Fruit fly (Drosophila melanogaster) whole organism, embryonic: ENCODE measurements around the gene CG42263.

Experiments used
- Atf3 ChIP-seq: fragments of 200-800 bp; sonication (Bioruptor generic); optimal IDR thresholded peaks from 3 replicates; lab custom pipeline; 2016; ENCODE audit warnings: missing biosample characterization, missing genetic modification characterization
- B-H1 ChIP-seq: fragments of 200-800 bp; sonication (Bioruptor generic); IDR thresholded peaks from 3 replicates; pipeline ENCODE4 v1.3.6; 2022; ENCODE audit warnings: missing biosample characterization, missing genetic modification characterization
- CG11560 ChIP-seq: fragments of 200-800 bp; sonication (Bioruptor generic); IDR thresholded peaks from 3 replicates; pipeline ENCODE4 v1.3.6; 2022; ENCODE audit warnings: missing biosample characterization, missing genetic modification characterization
- CG11696 ChIP-seq: fragments of 200-800 bp; sonication (Bioruptor generic); IDR thresholded peaks from 2 replicates; pipeline ENCODE4 v1.3.6; 2022; ENCODE audit warnings: missing biosample characterization, missing genetic modification characterization
- CG12071 ChIP-seq: fragments of 200-800 bp; sonication (Bioruptor generic); optimal IDR thresholded peaks from 3 replicates; lab custom pipeline; 2018; ENCODE audit warnings: missing biosample characterization, mild to moderate bottlenecking, missing genetic modification characterization
- CG12155 ChIP-seq: fragments of 200-800 bp; sonication (Bioruptor generic); optimal IDR thresholded peaks from 3 replicates; lab custom pipeline; 2016; ENCODE audit warnings: missing biosample characterization, missing genetic modification characterization
- CG12219 ChIP-seq: fragments of 200-800 bp; sonication (Bioruptor generic); optimal IDR thresholded peaks from 3 replicates; lab custom pipeline; 2018; ENCODE audit warnings: missing biosample characterization, mild to moderate bottlenecking, missing genetic modification characterization
- CG12391 ChIP-seq: fragments of 200-800 bp; sonication (Bioruptor generic); optimal IDR thresholded peaks from 3 replicates; lab custom pipeline; 2018; ENCODE audit warnings: missing biosample characterization, mild to moderate bottlenecking, missing genetic modification characterization, moderate library complexity
- CG12744 ChIP-seq: fragments of 200-800 bp; sonication (Bioruptor generic); optimal IDR thresholded peaks from 2 replicates; lab custom pipeline; 2016; ENCODE audit warnings: missing biosample characterization, missing genetic modification characterization
- CG13424 ChIP-seq: fragments of 200-800 bp; sonication (Bioruptor generic); optimal IDR thresholded peaks from 2 replicates; lab custom pipeline; 2019; ENCODE audit warnings: missing biosample characterization, mild to moderate bottlenecking, missing genetic modification characterization, moderate library complexity
- CG15601 ChIP-seq: fragments of 200-800 bp; sonication (Bioruptor generic); optimal IDR thresholded peaks from 3 replicates; lab custom pipeline; 2019; ENCODE audit warnings: missing biosample characterization, mild to moderate bottlenecking, missing genetic modification characterization, moderate library complexity
- CG1603 ChIP-seq: fragments of 200-800 bp; sonication (Bioruptor generic); optimal IDR thresholded peaks from 2 replicates; lab custom pipeline; 2019; ENCODE audit warnings: missing biosample characterization, mild to moderate bottlenecking, missing genetic modification characterization, moderate library complexity
- CG16779 ChIP-seq: fragments of 200-800 bp; sonication (Bioruptor generic); IDR thresholded peaks from 2 replicates; pipeline ENCODE4 v1.3.6; 2022; ENCODE audit warnings: missing biosample characterization, missing genetic modification characterization
- CG16815 ChIP-seq: fragments of 200-800 bp; sonication (Bioruptor generic); optimal IDR thresholded peaks from 3 replicates; lab custom pipeline; 2017; ENCODE audit warnings: missing biosample characterization, mild to moderate bottlenecking, missing genetic modification characterization
- CG2875 ChIP-seq: fragments of 200-800 bp; sonication (Bioruptor generic); optimal IDR thresholded peaks from 2 replicates; lab custom pipeline; 2017; ENCODE audit warnings: missing biosample characterization, mild to moderate bottlenecking, missing genetic modification characterization, missing genetic modification reagents
- CG2889 ChIP-seq: fragments of 200-800 bp; sonication (Bioruptor generic); IDR thresholded peaks from 3 replicates; pipeline ENCODE4 v1.3.6; 2022; ENCODE audit warnings: missing biosample characterization, missing genetic modification characterization
- CG34422 ChIP-seq: fragments of 200-800 bp; sonication (Bioruptor generic); IDR thresholded peaks from 3 replicates; pipeline ENCODE4 v1.3.6; 2022; ENCODE audit warnings: missing biosample characterization, missing genetic modification characterization
- CG4404 ChIP-seq: fragments of 200-800 bp; sonication (Bioruptor generic); IDR thresholded peaks from 2 replicates; pipeline ENCODE4 v1.3.6; 2022; ENCODE audit warnings: missing biosample characterization, missing genetic modification characterization
- CG4820 ChIP-seq: fragments of 200-800 bp; sonication (Bioruptor generic); optimal IDR thresholded peaks from 3 replicates; lab custom pipeline; 2016; ENCODE audit warnings: missing biosample characterization, missing genetic modification characterization
- CG6654 ChIP-seq: fragments of 200-800 bp; sonication (Bioruptor generic); optimal IDR thresholded peaks from 2 replicates; lab custom pipeline; 2017; ENCODE audit warnings: missing biosample characterization, mild to moderate bottlenecking, missing genetic modification characterization
- CG7745 ChIP-seq: fragments of 200-800 bp; sonication (Bioruptor generic); optimal IDR thresholded peaks from 2 replicates; lab custom pipeline; 2018; ENCODE audit warnings: missing biosample characterization, mild to moderate bottlenecking, missing genetic modification characterization, moderate library complexity
- CG7786 ChIP-seq: fragments of 200-800 bp; sonication (Bioruptor generic); optimal IDR thresholded peaks from 2 replicates; lab custom pipeline; 2016; ENCODE audit warnings: missing biosample characterization, missing genetic modification characterization
- CG9797 ChIP-seq: fragments of 200-800 bp; sonication (Bioruptor generic); optimal IDR thresholded peaks from 3 replicates; lab custom pipeline; 2018; ENCODE audit warnings: missing biosample characterization, mild to moderate bottlenecking, missing genetic modification characterization
- Dek ChIP-seq: fragments of 200-800 bp; sonication (Bioruptor generic); optimal IDR thresholded peaks from 3 replicates; lab custom pipeline; 2019; ENCODE audit warnings: missing biosample characterization, mild to moderate bottlenecking, missing genetic modification characterization, moderate library complexity
- Dip2 ChIP-seq: fragments of 200-800 bp; sonication (Bioruptor generic); IDR thresholded peaks from 2 replicates; pipeline ENCODE4 v1.3.6; 2022; ENCODE audit warnings: missing biosample characterization, missing genetic modification characterization
- Gug ChIP-seq: fragments of 200-800 bp; sonication (Bioruptor generic); IDR thresholded peaks from 4 replicates; pipeline ENCODE4 v1.3.6; 2022; ENCODE audit warnings: missing biosample characterization, missing genetic modification characterization
- MBD-R2 ChIP-seq: fragments of 200-800 bp; sonication (Bioruptor generic); IDR thresholded peaks from 2 replicates; pipeline ENCODE4 v1.3.6; 2022; ENCODE audit warnings: missing biosample characterization, missing genetic modification characterization
- NK7.1 ChIP-seq: fragments of 200-800 bp; sonication (Bioruptor generic); optimal IDR thresholded peaks from 3 replicates; lab custom pipeline; 2016; ENCODE audit warnings: missing biosample characterization, missing genetic modification characterization
- Poxn ChIP-seq: fragments of 200-800 bp; sonication (Bioruptor generic); IDR thresholded peaks from 2 replicates; pipeline ENCODE4 v1.3.6; 2022; ENCODE audit warnings: missing biosample characterization, missing genetic modification characterization
- Ravus ChIP-seq: fragments of 200-800 bp; sonication (Bioruptor generic); IDR thresholded peaks from 2 replicates; pipeline ENCODE4 v1.3.6; 2022; ENCODE audit warnings: missing biosample characterization, missing genetic modification characterization
- Sry-β ChIP-seq: fragments of 200-800 bp; sonication (Bioruptor generic); optimal IDR thresholded peaks from 2 replicates; lab custom pipeline; 2018; ENCODE audit warnings: missing biosample characterization, mild to moderate bottlenecking, missing genetic modification characterization, moderate library complexity
- Tbp ChIP-seq: fragments of >200 bp; optimal IDR thresholded peaks from 2 replicates; lab custom pipeline; 2018; ENCODE audit warnings: missing biosample characterization, missing genetic modification characterization
- Vsx1 ChIP-seq: fragments of 200-800 bp; sonication (Bioruptor generic); optimal IDR thresholded peaks from 2 replicates; lab custom pipeline; 2017; ENCODE audit warnings: missing biosample characterization, mild to moderate bottlenecking, missing genetic modification characterization, missing genetic modification reagents
- Xbp1 ChIP-seq: fragments of 200-800 bp; sonication (Bioruptor generic); optimal IDR thresholded peaks from 3 replicates; lab custom pipeline; 2016; ENCODE audit warnings: missing biosample characterization, mild to moderate bottlenecking, missing genetic modification characterization
- cad ChIP-seq: fragments of >200 bp; optimal IDR thresholded peaks from 2 replicates; lab custom pipeline; 2017; ENCODE audit warnings: missing biosample characterization, missing genetic modification characterization
- chif ChIP-seq, 2 experiments: fragments of 200-800 bp; sonication (Bioruptor generic); optimal IDR thresholded peaks; 3 replicates each; lab custom pipeline; 2016; ENCODE audit warnings: missing biosample characterization in 2 of 2, missing genetic modification characterization in 2 of 2
- dm ChIP-seq: fragments of 200-800 bp; sonication (Bioruptor generic); optimal IDR thresholded peaks from 3 replicates; lab custom pipeline; 2016; ENCODE audit warnings: missing biosample characterization, missing genetic modification characterization
- dpn ChIP-seq, 2 experiments: fragments of 200-800 bp; sonication (Bioruptor generic); optimal IDR thresholded peaks; 3 replicates each; lab custom pipeline; 2016; ENCODE audit warnings: missing biosample characterization in 2 of 2, missing genetic modification characterization in 2 of 2
- fu2 ChIP-seq: fragments of 200-800 bp; sonication (Bioruptor generic); optimal IDR thresholded peaks from 2 replicates; lab custom pipeline; 2016; ENCODE audit warnings: missing biosample characterization, missing genetic modification characterization
- grn ChIP-seq: fragments of 200-800 bp; sonication (Bioruptor generic); optimal IDR thresholded peaks from 3 replicates; lab custom pipeline; 2017; ENCODE audit warnings: missing biosample characterization, missing genetic modification characterization
- gsb-n ChIP-seq: fragments of 200-800 bp; sonication (Bioruptor generic); optimal IDR thresholded peaks from 3 replicates; lab custom pipeline; 2018; ENCODE audit warnings: missing biosample characterization, mild to moderate bottlenecking, missing genetic modification characterization
- hb ChIP-seq: fragments of 200-800 bp; sonication (Bioruptor generic); IDR thresholded peaks from 3 replicates; pipeline ENCODE4 v1.3.6; 2022; ENCODE audit warnings: missing biosample characterization, missing genetic modification characterization; ENCODE audit not compliant: partially characterized antibody
- nerfin-1 ChIP-seq: fragments of 200-800 bp; sonication (Bioruptor generic); optimal IDR thresholded peaks from 3 replicates; lab custom pipeline; 2019; ENCODE audit warnings: missing biosample characterization, mild to moderate bottlenecking, missing genetic modification characterization, moderate library complexity
- peb ChIP-seq: fragments of 200-800 bp; sonication (Bioruptor generic); IDR thresholded peaks from 2 replicates; pipeline ENCODE4 v1.3.6; 2022; ENCODE audit warnings: missing biosample characterization, missing genetic modification characterization
- repo ChIP-seq: fragments of 200-800 bp; sonication (Bioruptor generic); optimal IDR thresholded peaks from 2 replicates; lab custom pipeline; 2016; ENCODE audit warnings: missing biosample characterization, missing genetic modification characterization
- ro ChIP-seq: fragments of 200-800 bp; sonication (Bioruptor generic); IDR thresholded peaks from 2 replicates; pipeline ENCODE4 v1.3.6; 2022; ENCODE audit warnings: missing biosample characterization, missing genetic modification characterization
- row ChIP-seq: fragments of 200-800 bp; sonication (Bioruptor generic); IDR thresholded peaks from 3 replicates; pipeline ENCODE4 v1.3.6; 2022; ENCODE audit warnings: missing biosample characterization, missing genetic modification characterization
- sens ChIP-seq: fragments of 200-800 bp; sonication (Bioruptor generic); peaks from one replicate; lab custom pipeline; 2016; ENCODE audit warnings: missing biosample characterization, missing genetic modification characterization
- sna ChIP-seq: fragments of 200-800 bp; sonication (Bioruptor generic); IDR thresholded peaks from 2 replicates; pipeline ENCODE4 v1.3.6; 2022; ENCODE audit warnings: missing biosample characterization, missing genetic modification characterization; ENCODE audit not compliant: partially characterized antibody
- sqz ChIP-seq: fragments of 200-800 bp; sonication (Bioruptor generic); optimal IDR thresholded peaks from 3 replicates; lab custom pipeline; 2018; ENCODE audit warnings: missing biosample characterization, mild to moderate bottlenecking, missing genetic modification characterization

Gene CG42263

dm6 chr3L:20002482-20003234 is 47.1 kb upstream of the CG42263 start, which contains the start of gene CG7668 (continued):
- TF ChIP-seq CG2889 (GFP tag; lab: Robert Waterston, UW) = peak; percentile 83
- TF ChIP-seq CG2875 (GFP tag; lab: Kevin White, UChicago) = peak; percentile 82
- TF ChIP-seq Sry-β (GFP tag; lab: Kevin White, UChicago) = peak; percentile 40
- peak; percentile 78 for TF ChIP-seq sqz (GFP tag; lab: Kevin White, UChicago)
- TF ChIP-seq CG11696 = peak; percentile 87
- peak; percentile 67 for TF ChIP-seq CG6654 (GFP tag; lab: Kevin White, UChicago)
- TF ChIP-seq peb (GFP tag; lab: Robert Waterston, UW) = peak; percentile 59; the same call in 1 of the 2 replicates
- TF ChIP-seq grn (GFP tag; lab: Kevin White, UChicago) = peak; percentile 28
- TF ChIP-seq CG9797 = peak; percentile 63
- TF ChIP-seq NK7.1 (GFP tag; lab: Kevin White, UChicago) = peak; percentile 74
- TF ChIP-seq B-H1 = peak; percentile 84; the same call in 1 of the 3 replicates
- TF ChIP-seq dm = peak; percentile 78
- TF ChIP-seq CG12391 = peak; percentile 96
- peak; percentile 76 for TF ChIP-seq MBD-R2
- TF ChIP-seq CG12155 = peak; percentile 85
- peak; percentile 81 for TF ChIP-seq CG16815 (GFP tag; lab: Kevin White, UChicago)
- TF ChIP-seq CG34422 = no peak; the same call in 2 of the 3 replicates
- TF ChIP-seq chif (GFP tag; optimal IDR thresholded peaks at IDR 0.05; lab: Kevin White, UChicago) = peak; percentile 71 to 91
- peak; percentile 73 for TF ChIP-seq repo (GFP tag; lab: Kevin White, UChicago)
- no peak for TF ChIP-seq Tbp (GFP tag; lab: Kevin White, UChicago)
- peak; percentile 88 for TF ChIP-seq Dek (tag; lab: Kevin White, UChicago)
- TF ChIP-seq CG7745 (tag; lab: Kevin White, UChicago) = no peak
- peak; percentile 94 for TF ChIP-seq row (GFP tag; lab: Robert Waterston, UW)
- no peak for TF ChIP-seq Dip2 (GFP tag; lab: Robert Waterston, UW)
- peak; percentile 93 for TF ChIP-seq CG13424 (tag; lab: Kevin White, UChicago)
- peak; percentile 87 for TF ChIP-seq gsb-n (tag; lab: Kevin White, UChicago)
- peak; percentile 87 for TF ChIP-seq CG12219
- TF ChIP-seq CG7786 = peak; percentile 80
- peak; percentile 50; the same call in 1 of the 2 replicates for TF ChIP-seq Ravus (GFP tag; lab: Robert Waterston, UW)
- peak; percentile 99 for TF ChIP-seq sens
- TF ChIP-seq dpn (GFP tag; optimal IDR thresholded peaks at IDR 0.05; lab: Kevin White, UChicago) = peak; percentile 89 to 93
- peak; percentile 92 for TF ChIP-seq CG1603 (tag; lab: Kevin White, UChicago)
- peak; percentile 81 for TF ChIP-seq Vsx1 (GFP tag; lab: Kevin White, UChicago)
- peak; percentile 85 for TF ChIP-seq CG15601
- no peak for TF ChIP-seq cad (GFP tag; lab: Kevin White, UChicago)
- peak; percentile 43 for TF ChIP-seq sna (GFP tag; lab: Robert Waterston, UW)
- peak; percentile 79; the same call in 3 of the 4 replicates for TF ChIP-seq Gug
- no peak for TF ChIP-seq CG11560 (tag; lab: Robert Waterston, UW)
- TF ChIP-seq nerfin-1 = peak; percentile 87
- TF ChIP-seq CG12744 = peak; percentile 84
- TF ChIP-seq fu2 (GFP tag; lab: Kevin White, UChicago) = peak; percentile 81
- peak; percentile 91 for TF ChIP-seq Xbp1 (GFP tag; lab: Kevin White, UChicago)
- no peak for TF ChIP-seq hb
- TF ChIP-seq Atf3 (GFP tag; lab: Kevin White, UChicago) = peak; percentile 79
- no peak; the same call in 1 of the 2 replicates for TF ChIP-seq Poxn
- TF ChIP-seq CG12071 (GFP tag; lab: Kevin White, UChicago) = peak; percentile 83
- TF ChIP-seq CG4404 = no peak; the same call in 1 of the 2 replicates
- TF ChIP-seq ro = no peak
- TF ChIP-seq CG16779 = peak; percentile 92
- TF ChIP-seq CG4820 (GFP tag; lab: Kevin White, UChicago) = peak; percentile 86
